Worm (Caenorhabditis elegans): Measurements from ENCODE around the gene gldi-4.
A peak's percentile ranks its signal among the peaks of the same experiment; 100 is the strongest.

The gldi-4 gene

DNA sequence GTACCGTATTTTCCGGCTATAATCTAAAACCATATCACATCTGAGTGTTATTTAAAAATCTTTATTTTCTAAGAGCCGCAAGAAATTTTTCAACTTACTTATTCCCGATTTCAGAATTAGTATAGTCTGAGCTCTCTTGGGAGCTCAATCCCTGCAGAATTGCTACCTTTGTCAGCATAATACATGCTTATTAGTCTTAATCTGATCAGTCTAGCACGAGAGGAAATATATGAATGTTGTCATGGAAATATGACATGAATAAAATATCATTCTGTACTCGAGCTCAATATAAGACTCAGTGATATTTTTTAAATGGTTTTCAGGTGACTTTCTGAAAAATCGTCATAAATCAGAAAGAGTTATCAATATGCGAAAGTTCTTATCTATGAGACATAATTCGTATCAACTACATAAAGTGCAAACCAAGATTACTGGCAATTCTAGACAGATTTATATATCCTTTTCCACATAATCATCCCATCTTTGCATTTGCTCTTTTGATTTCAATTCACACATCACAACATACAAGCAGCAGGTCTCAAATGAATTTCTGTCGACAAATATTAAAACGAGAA is 28.0 kb downstream of the gldi-4 start:
- TF ChIP-seq egl-5 (tag; optimal IDR thresholded peaks at IDR 0.05) (no peak), skn-1 (tag; optimal IDR thresholded peaks at IDR 0.05) (peak; percentile 34), nhr-28 (tag; optimal IDR thresholded peaks at IDR 0.05) (no peak), pqm-1 (tag; optimal IDR thresholded peaks at IDR 0.05) (peak; percentile 24), elt-2 (tag; optimal IDR thresholded peaks at IDR 0.05) (peak; percentile 59)

DNA sequence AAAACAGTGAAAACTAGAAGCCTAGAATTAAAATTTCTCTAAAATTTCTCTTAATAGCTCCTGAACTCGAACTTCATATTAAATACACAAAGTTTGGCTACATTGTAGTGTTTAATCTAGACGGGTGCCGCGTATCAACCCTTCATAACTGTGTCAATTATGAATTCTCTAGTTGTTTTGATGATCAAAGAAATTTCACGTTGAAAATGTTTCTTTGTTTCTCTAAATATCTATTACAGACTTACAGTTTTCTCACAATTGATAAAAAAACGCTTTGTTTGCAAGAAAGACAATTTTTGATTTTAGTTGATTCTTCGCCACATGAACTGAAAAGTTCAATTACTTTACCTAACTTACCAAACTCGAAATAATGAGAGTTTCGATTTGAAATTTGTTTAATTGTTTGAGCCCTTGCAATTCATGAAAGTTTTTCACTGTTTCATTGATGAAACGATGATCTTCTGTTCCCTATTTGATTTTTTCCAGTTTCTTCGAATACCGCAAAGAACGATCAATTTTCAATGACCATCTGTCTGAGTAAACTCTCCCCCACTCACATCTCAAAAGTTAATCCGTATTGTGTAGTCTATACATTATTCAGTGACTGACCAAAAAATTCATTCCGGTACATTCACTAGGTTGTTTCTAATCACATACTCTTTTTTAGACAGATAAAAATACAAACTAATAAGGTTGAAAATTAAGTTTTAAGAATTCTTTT is 29.4 kb downstream of the gldi-4 start:
- TF ChIP-seq lin-39 (tag; optimal IDR thresholded peaks at IDR 0.05) (no peak), elt-2 (tag; optimal IDR thresholded peaks at IDR 0.05) (peak; percentile 39), nhr-23 (tag; optimal IDR thresholded peaks at IDR 0.05) (peak; percentile 27), R02D3.7 (tag; optimal IDR thresholded peaks at IDR 0.05) (no peak), nhr-28 (tag; optimal IDR thresholded peaks at IDR 0.05) (no peak), nhr-77 (tag; optimal IDR thresholded peaks at IDR 0.05) (no peak), nhr-25 (tag; optimal IDR thresholded peaks at IDR 0.05) (peak; percentile 4), nhr-237 (tag; optimal IDR thresholded peaks at IDR 0.05) (no peak), egl-5 (tag; optimal IDR thresholded peaks at IDR 0.05) (no peak), ama-1 (optimal IDR thresholded peaks at IDR 0.05) (peak; percentile 18), tbx-2 (tag; optimal IDR thresholded peaks at IDR 0.05) (no peak), nfya-1 (tag; optimal IDR thresholded peaks at IDR 0.05; ENCODE audit: insufficient read depth) (peak; percentile 26), nhr-11 (tag; optimal IDR thresholded peaks at IDR 0.05) (no peak), pha-4 (tag; optimal IDR thresholded peaks at IDR 0.05) (peak; percentile 62), elt-1 (tag; optimal IDR thresholded peaks at IDR 0.05) (peak; percentile 7), fos-1 (tag; optimal IDR thresholded peaks at IDR 0.05) (no peak), pqm-1 (tag; optimal IDR thresholded peaks at IDR 0.05) (peak; percentile 56)

DNA sequence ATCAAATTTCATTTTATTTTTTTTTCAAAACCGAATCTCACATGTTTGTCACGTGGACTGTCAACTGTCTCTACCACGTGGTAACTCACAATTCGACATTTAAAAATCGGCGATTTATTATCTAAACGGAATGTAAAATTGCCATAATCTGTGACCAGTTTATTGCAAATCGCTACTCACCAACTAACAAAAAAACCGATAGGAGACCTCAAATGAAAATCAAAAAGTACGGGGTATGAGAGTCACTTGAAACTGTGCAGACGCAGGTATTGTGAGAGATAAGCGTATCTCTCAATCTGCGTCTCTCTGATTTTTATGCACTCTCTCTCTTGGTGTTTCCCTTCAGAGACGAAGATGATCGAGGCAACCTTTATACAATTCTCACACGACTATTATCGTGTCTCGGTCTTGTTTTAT is 30.3 kb downstream of the gldi-4 start:
- TF ChIP-seq nhr-43 (tag; optimal IDR thresholded peaks at IDR 0.05; ENCODE audit: poor library complexity, severe bottlenecking), result peak; percentile 81
- peak; percentile 96 for TF ChIP-seq elt-2 (tag; optimal IDR thresholded peaks at IDR 0.05)
- TF ChIP-seq ztf-11 (tag; optimal IDR thresholded peaks at IDR 0.05), result no peak
- TF ChIP-seq unc-39 (tag; optimal IDR thresholded peaks at IDR 0.05), result no peak
- peak; percentile 26 for TF ChIP-seq egl-5 (tag; optimal IDR thresholded peaks at IDR 0.05)
- peak; percentile 46 for TF ChIP-seq hmg-11 (tag; optimal IDR thresholded peaks at IDR 0.05)
- peak; percentile 68 for TF ChIP-seq mml-1 (tag; optimal IDR thresholded peaks at IDR 0.05)
- TF ChIP-seq nhr-77 (tag; optimal IDR thresholded peaks at IDR 0.05), result no peak
- peak in 1 of 3 experiments; percentile 75 for TF ChIP-seq elt-3 (tag; optimal IDR thresholded peaks at IDR 0.05)
- no peak for TF ChIP-seq nhr-67 (tag; optimal IDR thresholded peaks at IDR 0.05)
- TF ChIP-seq pha-4 (tag; optimal IDR thresholded peaks at IDR 0.05), result peak; percentile 57
- peak; percentile 16 for TF ChIP-seq ztf-4 (tag; optimal IDR thresholded peaks at IDR 0.05)
- TF ChIP-seq sea-2 (GFP tag; optimal IDR thresholded peaks at IDR 0.05), result no peak
- TF ChIP-seq eor-1 (tag; optimal IDR thresholded peaks at IDR 0.05), result peak in 1 of 2 experiments; percentile 4
- TF ChIP-seq ceh-28 (tag; optimal IDR thresholded peaks at IDR 0.05), result peak; percentile 51
- TF ChIP-seq zag-1 (tag; optimal IDR thresholded peaks at IDR 0.05), result no peak
- TF ChIP-seq egl-27 (tag; optimal IDR thresholded peaks at IDR 0.05), result no peak
- TF ChIP-seq nhr-28 (tag; optimal IDR thresholded peaks at IDR 0.05), result no peak
- peak; percentile 57 for TF ChIP-seq lsy-12 (tag; optimal IDR thresholded peaks at IDR 0.05)
- TF ChIP-seq ceh-82 (tag; optimal IDR thresholded peaks at IDR 0.05), result no peak
- no peak for TF ChIP-seq fos-1 (tag; optimal IDR thresholded peaks at IDR 0.05)
- no peak for TF ChIP-seq fkh-10 (GFP tag; optimal IDR thresholded peaks at IDR 0.05)
- peak; percentile 8 for TF ChIP-seq nhr-76 (tag; optimal IDR thresholded peaks at IDR 0.05)
- TF ChIP-seq ama-1 (optimal IDR thresholded peaks at IDR 0.05), result no peak
- TF ChIP-seq lin-15B (tag; optimal IDR thresholded peaks at IDR 0.05), result no peak
- TF ChIP-seq jun-1 (tag; optimal IDR thresholded peaks at IDR 0.05), result peak; percentile 81
- TF ChIP-seq tbx-2 (tag; optimal IDR thresholded peaks at IDR 0.05), result no peak
- peak; percentile 33 for TF ChIP-seq mdl-1 (tag; optimal IDR thresholded peaks at IDR 0.05)
- TF ChIP-seq elt-1 (tag; optimal IDR thresholded peaks at IDR 0.05), result peak; percentile 67
- TF ChIP-seq ceh-16 (tag; optimal IDR thresholded peaks at IDR 0.05), result no peak
- no peak for TF ChIP-seq unc-62 (GFP tag; optimal IDR thresholded peaks at IDR 0.05)
- no peak for TF ChIP-seq R02D3.7 (tag; optimal IDR thresholded peaks at IDR 0.05)
- TF ChIP-seq nhr-25 (tag; optimal IDR thresholded peaks at IDR 0.05), result peak; percentile 78
- no peak for TF ChIP-seq nhr-237 (tag; optimal IDR thresholded peaks at IDR 0.05)
- TF ChIP-seq nfya-1 (tag; optimal IDR thresholded peaks at IDR 0.05; ENCODE audit: insufficient read depth), result peak; percentile 58
- TF ChIP-seq daf-12 (tag; optimal IDR thresholded peaks at IDR 0.05), result no peak
- no peak for TF ChIP-seq ZK546.5 (tag; optimal IDR thresholded peaks at IDR 0.05)
- TF ChIP-seq pqm-1 (tag; optimal IDR thresholded peaks at IDR 0.05), result peak; percentile 92
- TF ChIP-seq aly-2 (tag; optimal IDR thresholded peaks at IDR 0.05), result no peak
- TF ChIP-seq nhr-11 (tag; optimal IDR thresholded peaks at IDR 0.05), result no peak
- peak; percentile 69 for TF ChIP-seq nhr-23 (tag; optimal IDR thresholded peaks at IDR 0.05)
- peak; percentile 57 for TF ChIP-seq skn-1 (tag; optimal IDR thresholded peaks at IDR 0.05)
- TF ChIP-seq lin-39 (tag; optimal IDR thresholded peaks at IDR 0.05), result no peak
- TF ChIP-seq snpc-4 (tag; optimal IDR thresholded peaks at IDR 0.05), result no peak
- no peak for TF ChIP-seq ceh-9 (tag; optimal IDR thresholded peaks at IDR 0.05)
